Worm (Caenorhabditis elegans) whole organism, L3 larva: ENCODE results near the gene rnh-2.
A peak's percentile ranks its signal among the peaks of the same experiment; 100 is the strongest.

Source experiments
- R02D3.7 ChIP-seq: fragments of 150-350 bp; optimal IDR thresholded peaks from 2 replicates; lab custom pipeline; 2014; ENCODE audit warnings: missing biosample characterization, missing genetic modification characterization
- aly-2 ChIP-seq: fragments of 150-350 bp; optimal IDR thresholded peaks from 2 replicates; lab custom pipeline; 2014; ENCODE audit warnings: missing biosample characterization, missing genetic modification characterization
- ceh-16 ChIP-seq: sonication (generic microtip); optimal IDR thresholded peaks from 2 replicates; lab custom pipeline; 2017; ENCODE audit warnings: missing biosample characterization, missing genetic modification characterization
- ceh-28 ChIP-seq: fragments of 150-350 bp; optimal IDR thresholded peaks from 2 replicates; lab custom pipeline; 2014; ENCODE audit warnings: missing biosample characterization, missing genetic modification reagents, missing genetic modification characterization
- ceh-82 ChIP-seq: fragments of 150-350 bp; optimal IDR thresholded peaks from 2 replicates; lab custom pipeline; 2014; ENCODE audit warnings: missing biosample characterization, missing genetic modification characterization
- ceh-9 ChIP-seq: sonication (generic microtip); optimal IDR thresholded peaks from 2 replicates; lab custom pipeline; 2018; ENCODE audit warnings: missing biosample characterization, missing genetic modification characterization
- daf-12 ChIP-seq: fragments of 150-350 bp; optimal IDR thresholded peaks from 2 replicates; lab custom pipeline; 2014; ENCODE audit warnings: missing biosample characterization, missing genetic modification reagents, missing genetic modification characterization
- egl-27 ChIP-seq: sonication (generic microtip); optimal IDR thresholded peaks from 4 replicates; lab custom pipeline; 2017; ENCODE audit warnings: missing biosample characterization, missing genetic modification reagents, missing genetic modification characterization
- egl-5 ChIP-seq: fragments of 150-350 bp; optimal IDR thresholded peaks from 2 replicates; lab custom pipeline; 2017; ENCODE audit warnings: missing biosample characterization, missing genetic modification reagents, missing genetic modification characterization, inconsistent platforms
- elt-1 ChIP-seq: fragments of 150-350 bp; optimal IDR thresholded peaks from 2 replicates; lab custom pipeline; 2014; ENCODE audit warnings: missing biosample characterization, missing genetic modification characterization
- elt-2 ChIP-seq: sonication (generic microtip); optimal IDR thresholded peaks from 2 replicates; lab custom pipeline; 2016; ENCODE audit warnings: missing genetic modification reagents, mild to moderate bottlenecking, missing genetic modification characterization, missing compliant biosample characterization
- elt-3 ChIP-seq, 3 experiments: fragments of 150-350 bp in 1 of 3; sonication (generic microtip) in 2 of 3; optimal IDR thresholded peaks; 2 replicates in 2 of 3; 4 replicates in 1 of 3; lab custom pipeline; 2014 to 2017; ENCODE audit warnings: missing biosample characterization in 3 of 3, missing genetic modification characterization in 3 of 3
- eor-1 ChIP-seq, 2 experiments: fragments of 150-350 bp; optimal IDR thresholded peaks; 2 replicates each; lab custom pipeline; 2014 to 2018; ENCODE audit warnings: missing biosample characterization in 2 of 2, missing genetic modification characterization in 2 of 2
- fkh-10 ChIP-seq: sonication (generic microtip); optimal IDR thresholded peaks from 2 replicates; lab custom pipeline; 2017; ENCODE audit warnings: missing biosample characterization, missing genetic modification reagents, missing genetic modification characterization
- hmg-11 ChIP-seq: sonication (generic microtip); optimal IDR thresholded peaks from 2 replicates; lab custom pipeline; 2016; ENCODE audit warnings: missing genetic modification characterization, missing compliant biosample characterization
- lin-15B ChIP-seq: fragments of 150-350 bp; optimal IDR thresholded peaks from 2 replicates; lab custom pipeline; 2014; ENCODE audit warnings: missing biosample characterization, missing genetic modification characterization
- lin-39 ChIP-seq: fragments of 150-350 bp; optimal IDR thresholded peaks from 2 replicates; lab custom pipeline; 2018; ENCODE audit warnings: missing biosample characterization, missing genetic modification reagents, missing genetic modification characterization
- lsy-12 ChIP-seq: sonication (generic microtip); optimal IDR thresholded peaks from 2 replicates; lab custom pipeline; 2016; ENCODE audit warnings: mild to moderate bottlenecking, missing genetic modification characterization, missing compliant biosample characterization
- mdl-1 ChIP-seq: fragments of 150-350 bp; optimal IDR thresholded peaks from 2 replicates; lab custom pipeline; 2014; ENCODE audit warnings: missing biosample characterization, missing genetic modification characterization
- nfya-1 ChIP-seq: sonication (generic microtip); optimal IDR thresholded peaks from 2 replicates; lab custom pipeline; 2017; ENCODE audit warnings: missing genetic modification characterization, mild to moderate bottlenecking, missing compliant biosample characterization, antibody characterized with exemption, moderate library complexity; ENCODE audit not compliant: insufficient read depth
- nhr-11 ChIP-seq: fragments of 150-350 bp; optimal IDR thresholded peaks from 2 replicates; lab custom pipeline; 2014; ENCODE audit warnings: missing biosample characterization, missing genetic modification characterization
- nhr-23 ChIP-seq: fragments of 150-350 bp; optimal IDR thresholded peaks from 2 replicates; lab custom pipeline; 2014; ENCODE audit warnings: missing biosample characterization, missing genetic modification reagents, missing genetic modification characterization
- nhr-237 ChIP-seq: fragments of 150-350 bp; optimal IDR thresholded peaks from 2 replicates; lab custom pipeline; 2014; ENCODE audit warnings: missing biosample characterization, missing genetic modification characterization
- nhr-67 ChIP-seq: fragments of 150-350 bp; optimal IDR thresholded peaks from 2 replicates; lab custom pipeline; 2014; ENCODE audit warnings: missing biosample characterization, missing genetic modification characterization
- nhr-76 ChIP-seq: fragments of 150-350 bp; sonication (generic microtip); optimal IDR thresholded peaks from 5 replicates; lab custom pipeline; 2014; ENCODE audit warnings: missing biosample characterization, missing genetic modification characterization
- nhr-77 ChIP-seq: fragments of 150-350 bp; optimal IDR thresholded peaks from 2 replicates; lab custom pipeline; 2014; ENCODE audit warnings: missing biosample characterization, missing genetic modification characterization
- pha-4 ChIP-seq: fragments of 150-350 bp; optimal IDR thresholded peaks from 2 replicates; lab custom pipeline; 2014; ENCODE audit warnings: missing biosample characterization, missing genetic modification reagents, missing genetic modification characterization
- pqm-1 ChIP-seq: fragments of 150-350 bp; optimal IDR thresholded peaks from 2 replicates; lab custom pipeline; 2017; ENCODE audit warnings: missing biosample characterization, missing genetic modification characterization, inconsistent platforms
- sea-2 ChIP-seq: fragments of 150-350 bp; sonication (generic microtip); optimal IDR thresholded peaks from 4 replicates; lab custom pipeline; 2014; ENCODE audit warnings: missing biosample characterization, missing genetic modification reagents, missing genetic modification characterization
- snpc-4 ChIP-seq: fragments of 150-350 bp; optimal IDR thresholded peaks from 2 replicates; lab custom pipeline; 2014; ENCODE audit warnings: missing biosample characterization, missing genetic modification characterization
- tbx-2 ChIP-seq: sonication (generic microtip); optimal IDR thresholded peaks from 2 replicates; lab custom pipeline; 2016; ENCODE audit warnings: mild to moderate bottlenecking, missing genetic modification characterization, missing compliant biosample characterization
- unc-39 ChIP-seq: sonication (generic microtip); optimal IDR thresholded peaks from 4 replicates; lab custom pipeline; 2017; ENCODE audit warnings: missing biosample characterization, missing genetic modification characterization
- unc-62 ChIP-seq: fragments of 150-350 bp; sonication (generic microtip); optimal IDR thresholded peaks from 4 replicates; lab custom pipeline; 2014; ENCODE audit warnings: missing biosample characterization, missing genetic modification reagents, missing genetic modification characterization
- ztf-11 ChIP-seq: fragments of 150-350 bp; optimal IDR thresholded peaks from 2 replicates; lab custom pipeline; 2014; ENCODE audit warnings: missing biosample characterization, missing genetic modification characterization
- ztf-4 ChIP-seq: fragments of 150-350 bp; optimal IDR thresholded peaks from 2 replicates; lab custom pipeline; 2014; ENCODE audit warnings: missing biosample characterization, missing genetic modification characterization

rnh-2 gene

DNA sequence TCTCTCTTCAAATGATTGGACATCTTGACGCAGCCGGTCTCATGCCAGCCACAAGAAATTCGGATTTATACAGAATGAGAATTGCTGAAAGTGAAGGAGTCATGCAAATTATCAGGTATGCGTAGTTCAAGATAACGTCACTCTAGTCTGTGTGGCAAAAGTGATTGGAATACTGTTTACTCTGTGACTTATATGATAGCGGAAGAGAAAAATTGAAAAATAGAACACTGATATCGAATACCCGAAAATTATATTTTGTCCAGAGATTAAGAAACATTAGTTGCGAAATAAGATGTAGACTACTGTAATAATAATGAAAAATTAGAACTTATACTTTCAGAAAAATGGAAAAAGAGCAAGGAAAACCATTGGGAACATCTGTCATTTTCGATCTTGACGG, 1.4 kb upstream of the rnh-2 start (continued):
- TF ChIP-seq nhr-23, result no peak
- no peak for TF ChIP-seq mdl-1 (tag; lab: Kevin White, UChicago)
- no peak for TF ChIP-seq R02D3.7 (tag; lab: Kevin White, UChicago)
- no peak for TF ChIP-seq lin-39 (tag; lab: Kevin White, UChicago)
- no peak for TF ChIP-seq nhr-11 (tag; lab: Kevin White, UChicago)
- TF ChIP-seq tbx-2 (tag; lab: Kevin White, UChicago), result no peak
- no peak for TF ChIP-seq eor-1 (tag; optimal IDR thresholded peaks at IDR 0.05; lab: Kevin White, UChicago)
- TF ChIP-seq ceh-82 (tag; lab: Kevin White, UChicago), result no peak

DNA sequence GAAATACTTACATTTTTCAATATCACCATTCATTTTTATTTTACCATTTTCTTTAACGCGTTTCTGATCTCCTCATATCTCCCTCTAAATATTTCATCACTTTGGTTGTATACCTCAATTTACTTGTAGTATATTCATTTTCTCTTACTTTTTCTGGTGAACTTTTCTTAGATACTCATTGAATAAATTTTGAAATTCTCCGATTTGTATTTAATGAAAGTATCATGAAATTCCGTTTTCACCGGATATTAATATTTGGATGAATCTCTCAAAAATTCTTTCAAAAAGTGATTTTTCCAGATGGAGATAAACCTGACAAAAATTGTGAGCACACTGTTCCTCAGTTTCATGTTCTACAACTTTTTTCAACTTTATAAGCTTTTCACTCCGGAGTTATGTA, 1.3 kb downstream of the rnh-2 start, which contains the start of gene T13H5.8:
TSS of gene T13H5.8 (plus strand) at position 301 of the 400 bp plus-strand sequence.
- TF ChIP-seq egl-5 (tag; lab: Kevin White, UChicago) (no peak), ceh-9 (tag; lab: Kevin White, UChicago) (no peak), lin-15B (tag; lab: Kevin White, UChicago) (no peak), aly-2 (tag; lab: Kevin White, UChicago) (no peak), unc-62 (GFP tag; lab: Kevin White, UChicago) (no peak), pqm-1 (tag; lab: Kevin White, UChicago) (no peak), ceh-16 (tag; lab: Kevin White, UChicago) (no peak), nfya-1 (tag; lab: Kevin White, UChicago) (no peak), nhr-76 (tag; lab: Kevin White, UChicago) (no peak), nhr-23 (no peak)

DNA sequence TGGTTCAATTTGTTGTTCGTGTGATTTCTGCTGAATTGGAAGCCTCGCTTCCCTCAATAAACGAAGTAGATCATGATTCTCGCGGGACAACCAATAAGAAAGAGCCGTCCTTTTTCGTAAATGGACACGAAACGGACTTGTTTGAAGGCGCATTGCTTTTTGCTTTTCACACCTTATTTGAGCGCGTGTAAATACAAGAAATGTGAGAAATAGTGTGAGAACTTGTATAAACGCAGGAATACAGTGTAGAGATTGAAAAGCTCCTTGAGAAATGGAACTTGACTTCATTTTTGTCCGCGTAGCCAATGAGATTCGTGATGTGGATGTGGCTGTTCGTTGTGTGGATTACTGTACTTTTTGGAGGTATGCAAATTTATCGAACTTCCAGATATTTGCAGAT, 3.7 kb downstream of the rnh-2 start, which contains the start of gene cht-2:
TSS of gene cht-2 (plus strand) at position 301 of the 400 bp plus-strand sequence.
- TF ChIP-seq sea-2 (GFP tag; lab: Kevin White, UChicago) (no peak), pqm-1 (tag; lab: Kevin White, UChicago) (no peak)
- TF ChIP-seq, all 47 proteins: peak for 0

DNA sequence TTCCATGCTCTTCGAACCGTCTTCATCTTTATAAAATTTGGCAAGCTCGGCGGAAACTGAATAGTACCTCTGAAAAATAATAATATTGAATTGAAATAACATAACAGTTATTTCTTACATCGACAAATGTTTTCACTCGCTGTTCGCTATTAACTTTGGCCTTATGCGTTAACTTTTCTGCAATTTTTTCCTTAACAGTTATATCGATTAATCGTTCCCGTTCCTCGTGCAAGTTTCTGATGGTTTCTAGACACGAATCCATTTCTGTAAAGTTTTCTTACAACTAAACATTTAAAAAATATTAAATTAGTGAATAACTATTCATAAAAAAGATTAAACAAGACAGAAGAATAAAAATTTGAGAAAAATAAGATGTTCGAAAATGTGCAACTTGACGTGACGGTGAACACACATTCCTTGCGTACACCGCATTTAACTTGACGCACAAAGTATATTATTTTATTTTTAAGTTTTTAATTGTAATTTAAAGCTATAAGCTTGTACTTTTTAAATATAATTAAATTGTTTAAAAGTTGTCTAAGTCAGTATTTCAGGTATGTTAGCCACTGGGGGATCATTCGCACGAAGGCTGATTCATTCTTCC, 8.3 kb downstream of the rnh-2 start, which contains the start of the genes prp-9 and mrps-18B:
TSS of gene prp-9 (minus strand) at position 264 of the 604 bp plus-strand sequence.
TSS of gene mrps-18B (plus strand) at position 549 of the 604 bp plus-strand sequence.
- TF ChIP-seq elt-1 (tag; lab: Kevin White, UChicago) (no peak), ceh-28 (tag; lab: Kevin White, UChicago) (no peak), unc-62 (GFP tag; lab: Kevin White, UChicago) (no peak), ztf-4 (tag; lab: Kevin White, UChicago) (no peak), sea-2 (GFP tag; lab: Kevin White, UChicago) (no peak), snpc-4 (peak; percentile 71), unc-39 (no peak), elt-3 (tag; optimal IDR thresholded peaks at IDR 0.05; lab: Kevin White, UChicago) (no peak), fkh-10 (no peak), nhr-77 (tag; lab: Kevin White, UChicago) (no peak), nhr-11 (tag; lab: Kevin White, UChicago) (no peak), nhr-67 (tag; lab: Kevin White, UChicago) (no peak), pha-4 (tag; lab: Kevin White, UChicago) (peak; percentile 71), R02D3.7 (tag; lab: Kevin White, UChicago) (no peak), ztf-11 (no peak), ceh-16 (tag; lab: Kevin White, UChicago) (no peak), lin-15B (tag; lab: Kevin White, UChicago) (peak; percentile 33), daf-12 (tag; lab: Kevin White, UChicago) (no peak), lsy-12 (tag; lab: Kevin White, UChicago) (no peak), nhr-23 (peak; percentile 67), egl-27 (tag; lab: Kevin White, UChicago) (no peak), elt-2 (tag; lab: Kevin White, UChicago) (peak; percentile 13), hmg-11 (tag; lab: Kevin White, UChicago) (peak; percentile 1), nhr-237 (no peak)
